Fruit fly (Drosophila melanogaster): ENCODE data around the gene Glyp.

- no peak for TF ChIP-seq CG7045 (GFP tag; optimal IDR thresholded peaks at IDR 0.05)
- no peak for TF ChIP-seq Clk (GFP tag; optimal IDR thresholded peaks at IDR 0.05)
- no peak for TF ChIP-seq CG11617 (GFP tag; optimal IDR thresholded peaks at IDR 0.05)
- TF ChIP-seq Hr96 (GFP tag; optimal IDR thresholded peaks at IDR 0.05), result no peak
- no peak for TF ChIP-seq CG7101 (tag; optimal IDR thresholded peaks at IDR 0.05)
- no peak for TF ChIP-seq kay (GFP tag; ENCODE audit: borderline replicate concordance)
- TF ChIP-seq Crg-1 (GFP tag; optimal IDR thresholded peaks at IDR 0.05), result no peak
- TF ChIP-seq CG14711 (tag; optimal IDR thresholded peaks at IDR 0.05), result no peak
- TF ChIP-seq tj (GFP tag; optimal IDR thresholded peaks at IDR 0.05), result no peak
- no peak for TF ChIP-seq cic (GFP tag; optimal IDR thresholded peaks at IDR 0.05)
- TF ChIP-seq Mnt (GFP tag; optimal IDR thresholded peaks at IDR 0.05), result no peak
- TF ChIP-seq CG1620 (GFP tag; optimal IDR thresholded peaks at IDR 0.05), result no peak
Measured at dm6 chr2L:2144725-2145656, 14.4 kb downstream of the Glyp start, which contains the start of gene tho2.
